Fruit fly (Drosophila melanogaster) whole organism, embryonic: ENCODE results near the gene Polr2G.

Experiments
- Antp ChIP-seq: fragments of 200-800 bp; sonication (Bioruptor generic); optimal IDR thresholded peaks from 3 replicates; lab custom pipeline; 2016; ENCODE audit warnings: missing biosample characterization, missing genetic modification characterization
- Asciz ChIP-seq: fragments of 200-800 bp; sonication (Bioruptor generic); optimal IDR thresholded peaks from 2 replicates; lab custom pipeline; 2017; ENCODE audit warnings: missing biosample characterization, mild to moderate bottlenecking, missing genetic modification characterization, missing genetic modification reagents
- CG1024 ChIP-seq: fragments of 200-800 bp; sonication (Bioruptor generic); IDR thresholded peaks from 2 replicates; pipeline ENCODE4 v1.3.6; 2022; ENCODE audit warnings: missing biosample characterization, missing genetic modification characterization
- CG10543 ChIP-seq: fragments of 200-800 bp; sonication (Bioruptor generic); optimal IDR thresholded peaks from 3 replicates; lab custom pipeline; 2017; ENCODE audit warnings: missing biosample characterization, mild to moderate bottlenecking, missing genetic modification characterization, moderate library complexity
- CG11456 ChIP-seq: fragments of 200-800 bp; sonication (Bioruptor generic); IDR thresholded peaks from 3 replicates; pipeline ENCODE4 v1.3.6; 2022; ENCODE audit warnings: missing biosample characterization, missing genetic modification characterization
- CG14860 ChIP-seq: fragments of 200-800 bp; sonication (Bioruptor generic); IDR thresholded peaks from 3 replicates; pipeline ENCODE4 v1.3.6; 2022; ENCODE audit warnings: missing biosample characterization, missing genetic modification characterization; ENCODE audit not compliant: partially characterized antibody
- CG1529 ChIP-seq: fragments of 200-800 bp; sonication (Bioruptor generic); optimal IDR thresholded peaks from 3 replicates; lab custom pipeline; 2018; ENCODE audit warnings: missing biosample characterization, missing genetic modification characterization
- CG17912 ChIP-seq: fragments of 200-800 bp; sonication (Bioruptor generic); optimal IDR thresholded peaks from 2 replicates; lab custom pipeline; 2018; ENCODE audit warnings: missing biosample characterization, mild to moderate bottlenecking, missing genetic modification characterization
- CG32772 ChIP-seq: fragments of 200-800 bp; sonication (Bioruptor generic); IDR thresholded peaks from 2 replicates; pipeline ENCODE4 v1.3.6; 2022; ENCODE audit warnings: missing biosample characterization, missing genetic modification characterization
- CG3726 ChIP-seq: fragments of 200-800 bp; sonication (Bioruptor generic); IDR thresholded peaks from 3 replicates; pipeline ENCODE4, ENCODE4 v1.3.6; 2022; ENCODE audit warnings: missing biosample characterization, missing genetic modification characterization
- CG6683 ChIP-seq: fragments of 200-800 bp; sonication (Bioruptor generic); optimal IDR thresholded peaks from 2 replicates; lab custom pipeline; 2017; ENCODE audit warnings: missing biosample characterization, mild to moderate bottlenecking, missing genetic modification characterization, missing genetic modification reagents
- CG7372 ChIP-seq: fragments of 200-800 bp; sonication (Bioruptor generic); IDR thresholded peaks from 2 replicates; pipeline ENCODE4 v1.3.6; 2022; ENCODE audit warnings: missing biosample characterization, missing genetic modification characterization
- CG7987 ChIP-seq: fragments of 200-800 bp; sonication (Bioruptor generic); optimal IDR thresholded peaks from 2 replicates; lab custom pipeline; 2018; ENCODE audit warnings: missing biosample characterization, mild to moderate bottlenecking, missing genetic modification characterization, moderate library complexity
- CG8924 ChIP-seq: fragments of 200-800 bp; optimal IDR thresholded peaks from 3 replicates; lab custom pipeline; 2019; ENCODE audit warnings: missing biosample characterization, mild to moderate bottlenecking, missing genetic modification characterization, moderate library complexity
- CG9932 ChIP-seq: fragments of 200-800 bp; sonication (Bioruptor generic); IDR thresholded peaks from 2 replicates; pipeline ENCODE4 v1.3.6; 2022; ENCODE audit warnings: missing biosample characterization, missing genetic modification characterization
- Dfd ChIP-seq, 2 experiments: fragments of >200 bp; optimal IDR thresholded peaks; 2 replicates each; lab custom pipeline; 2017; ENCODE audit warnings: missing biosample characterization in 2 of 2, missing genetic modification characterization in 2 of 2
- Gsc ChIP-seq: fragments of 200-800 bp; sonication (Bioruptor generic); IDR thresholded peaks from 2 replicates; pipeline ENCODE4 v1.3.6; 2022; ENCODE audit warnings: missing biosample characterization, missing genetic modification characterization
- HLHmδ ChIP-seq: fragments of 200-800 bp; sonication (Bioruptor generic); optimal IDR thresholded peaks from 2 replicates; lab custom pipeline; 2018; ENCODE audit warnings: missing biosample characterization, mild to moderate bottlenecking, missing genetic modification characterization, moderate library complexity
- Hsf ChIP-seq: fragments of 200-800 bp; sonication (Bioruptor generic); optimal IDR thresholded peaks from 3 replicates; lab custom pipeline; 2016; ENCODE audit warnings: missing biosample characterization, missing genetic modification characterization
- Lpt ChIP-seq: fragments of >200 bp; optimal IDR thresholded peaks from 2 replicates; lab custom pipeline; 2018; ENCODE audit warnings: missing biosample characterization, missing genetic modification characterization
- MTF-1 ChIP-seq: fragments of 200-800 bp; sonication (Bioruptor generic); optimal IDR thresholded peaks from 2 replicates; lab custom pipeline; 2018; ENCODE audit warnings: missing biosample characterization, mild to moderate bottlenecking, missing genetic modification characterization, borderline replicate concordance
- Max ChIP-seq: fragments of 200-800 bp; sonication (Bioruptor generic); optimal IDR thresholded peaks from 2 replicates; lab custom pipeline; 2016; ENCODE audit warnings: missing biosample characterization, mild to moderate bottlenecking, missing genetic modification characterization
- NC2α ChIP-seq: fragments of 200-800 bp; sonication (Bioruptor generic); optimal IDR thresholded peaks from 2 replicates; lab custom pipeline; 2016; ENCODE audit warnings: missing biosample characterization, missing genetic modification characterization
- Opbp ChIP-seq: fragments of 200-800 bp; sonication (Bioruptor generic); IDR thresholded peaks from 3 replicates; pipeline ENCODE4 v1.3.6; 2022; ENCODE audit warnings: missing biosample characterization, missing genetic modification characterization; ENCODE audit not compliant: partially characterized antibody
- Ravus ChIP-seq: fragments of 200-800 bp; sonication (Bioruptor generic); IDR thresholded peaks from 2 replicates; pipeline ENCODE4 v1.3.6; 2022; ENCODE audit warnings: missing biosample characterization, missing genetic modification characterization
- Scr ChIP-seq: fragments of 200-800 bp; sonication (Bioruptor generic); IDR thresholded peaks from 2 replicates; pipeline ENCODE4 v1.3.6; 2022; ENCODE audit warnings: missing biosample characterization, missing genetic modification characterization; ENCODE audit not compliant: partially characterized antibody
- Six4 ChIP-seq: fragments of 200-800 bp; sonication (Bioruptor generic); optimal IDR thresholded peaks from 2 replicates; lab custom pipeline; 2016; ENCODE audit warnings: missing biosample characterization, missing genetic modification characterization
- TFAM ChIP-seq: fragments of 200-800 bp; sonication (Bioruptor generic); optimal IDR thresholded peaks from 2 replicates; lab custom pipeline; 2017; ENCODE audit warnings: missing biosample characterization, missing genetic modification characterization, inconsistent platforms
- ara ChIP-seq: fragments of 200-800 bp; sonication (Bioruptor generic); IDR thresholded peaks from 2 replicates; pipeline ENCODE4 v1.3.6; 2022; ENCODE audit warnings: missing biosample characterization, missing genetic modification characterization
- ase ChIP-seq: fragments of 200-800 bp; sonication (Bioruptor generic); IDR thresholded peaks from 3 replicates; pipeline ENCODE4 v1.3.6; 2022; ENCODE audit warnings: missing biosample characterization, missing genetic modification characterization
- bab2 ChIP-seq: fragments of 200-800 bp; sonication (Bioruptor generic); optimal IDR thresholded peaks from 2 replicates; lab custom pipeline; 2016; ENCODE audit warnings: missing biosample characterization, missing genetic modification characterization
- cato ChIP-seq: fragments of 200-800 bp; sonication (Bioruptor generic); optimal IDR thresholded peaks from 2 replicates; lab custom pipeline; 2016; ENCODE audit warnings: missing biosample characterization, missing genetic modification characterization, borderline replicate concordance
- chinmo ChIP-seq: fragments of 200-800 bp; sonication (Bioruptor generic); IDR thresholded peaks from 4 replicates; pipeline ENCODE4 v1.3.6; 2022; ENCODE audit warnings: missing biosample characterization, missing genetic modification characterization; ENCODE audit not compliant: partially characterized antibody
- crp ChIP-seq, 2 experiments: fragments of 200-800 bp; sonication (Bioruptor generic); optimal IDR thresholded peaks; 2 replicates in 1 of 2; 3 replicates in 1 of 2; lab custom pipeline; 2017; ENCODE audit warnings: missing biosample characterization in 2 of 2, missing genetic modification characterization in 2 of 2, mild to moderate bottlenecking in 1 of 2, moderate library complexity in 1 of 2
- da ChIP-seq: fragments of 200-800 bp; sonication (Bioruptor generic); optimal IDR thresholded peaks from 2 replicates; lab custom pipeline; 2016; ENCODE audit warnings: missing biosample characterization, missing genetic modification characterization
- en ChIP-seq: fragments of 200-800 bp; sonication (Bioruptor generic); optimal IDR thresholded peaks from 2 replicates; lab custom pipeline; 2016; ENCODE audit warnings: missing biosample characterization, missing genetic modification characterization
- gcm ChIP-seq: fragments of 200-800 bp; sonication (Bioruptor generic); optimal IDR thresholded peaks from 2 replicates; lab custom pipeline; 2019; ENCODE audit warnings: missing biosample characterization, mild to moderate bottlenecking, missing genetic modification characterization, moderate library complexity
- jing ChIP-seq: fragments of 200-800 bp; sonication (Bioruptor generic); optimal IDR thresholded peaks from 2 replicates; lab custom pipeline; 2018; ENCODE audit warnings: missing biosample characterization, mild to moderate bottlenecking, missing genetic modification characterization
- kni ChIP-seq: fragments of 200-800 bp; sonication (Bioruptor generic); optimal IDR thresholded peaks from 3 replicates; lab custom pipeline; 2017; ENCODE audit warnings: mild to moderate bottlenecking, missing biosample characterization, missing genetic modification reagents, missing genetic modification characterization
- pb ChIP-seq: fragments of 200-800 bp; sonication (Bioruptor generic); optimal IDR thresholded peaks from 3 replicates; lab custom pipeline; 2016; ENCODE audit warnings: missing biosample characterization, missing genetic modification characterization
- pnt ChIP-seq: fragments of 200-800 bp; sonication (Bioruptor generic); optimal IDR thresholded peaks from 3 replicates; lab custom pipeline; 2016; ENCODE audit warnings: missing biosample characterization, missing genetic modification characterization
- salm ChIP-seq: fragments of 200-800 bp; sonication (Bioruptor generic); optimal IDR thresholded peaks from 2 replicates; lab custom pipeline; 2018; ENCODE audit warnings: missing biosample characterization, mild to moderate bottlenecking, missing genetic modification characterization
- sisA ChIP-seq: fragments of 200-800 bp; sonication (Bioruptor generic); IDR thresholded peaks from 2 replicates; pipeline ENCODE4 v1.3.6; 2022; ENCODE audit warnings: missing biosample characterization, missing genetic modification characterization
- ssp ChIP-seq: fragments of 200-800 bp; sonication (Bioruptor generic); IDR thresholded peaks from 2 replicates; pipeline ENCODE4 v1.3.6; 2022; ENCODE audit warnings: missing biosample characterization, missing genetic modification characterization
- tna ChIP-seq: fragments of 200-800 bp; sonication (Bioruptor generic); IDR thresholded peaks from 2 replicates; pipeline ENCODE4 v1.3.6; 2022; ENCODE audit warnings: missing biosample characterization, missing genetic modification characterization; ENCODE audit not compliant: partially characterized antibody
- toy ChIP-seq: fragments of 200-800 bp; sonication (Bioruptor generic); IDR thresholded peaks from 2 replicates; pipeline ENCODE4 v1.3.6; 2022; ENCODE audit warnings: missing biosample characterization, missing genetic modification characterization
- twi ChIP-seq: fragments of 200-800 bp; optimal IDR thresholded peaks from 2 replicates; lab custom pipeline; 2019; ENCODE audit warnings: missing biosample characterization, mild to moderate bottlenecking, missing genetic modification characterization, moderate library complexity
- z ChIP-seq: fragments of 200-800 bp; sonication (Bioruptor generic); IDR thresholded peaks from 3 replicates; pipeline ENCODE4 v1.3.6; 2022; ENCODE audit warnings: missing biosample characterization, missing genetic modification characterization

Gene Polr2G

DNA sequence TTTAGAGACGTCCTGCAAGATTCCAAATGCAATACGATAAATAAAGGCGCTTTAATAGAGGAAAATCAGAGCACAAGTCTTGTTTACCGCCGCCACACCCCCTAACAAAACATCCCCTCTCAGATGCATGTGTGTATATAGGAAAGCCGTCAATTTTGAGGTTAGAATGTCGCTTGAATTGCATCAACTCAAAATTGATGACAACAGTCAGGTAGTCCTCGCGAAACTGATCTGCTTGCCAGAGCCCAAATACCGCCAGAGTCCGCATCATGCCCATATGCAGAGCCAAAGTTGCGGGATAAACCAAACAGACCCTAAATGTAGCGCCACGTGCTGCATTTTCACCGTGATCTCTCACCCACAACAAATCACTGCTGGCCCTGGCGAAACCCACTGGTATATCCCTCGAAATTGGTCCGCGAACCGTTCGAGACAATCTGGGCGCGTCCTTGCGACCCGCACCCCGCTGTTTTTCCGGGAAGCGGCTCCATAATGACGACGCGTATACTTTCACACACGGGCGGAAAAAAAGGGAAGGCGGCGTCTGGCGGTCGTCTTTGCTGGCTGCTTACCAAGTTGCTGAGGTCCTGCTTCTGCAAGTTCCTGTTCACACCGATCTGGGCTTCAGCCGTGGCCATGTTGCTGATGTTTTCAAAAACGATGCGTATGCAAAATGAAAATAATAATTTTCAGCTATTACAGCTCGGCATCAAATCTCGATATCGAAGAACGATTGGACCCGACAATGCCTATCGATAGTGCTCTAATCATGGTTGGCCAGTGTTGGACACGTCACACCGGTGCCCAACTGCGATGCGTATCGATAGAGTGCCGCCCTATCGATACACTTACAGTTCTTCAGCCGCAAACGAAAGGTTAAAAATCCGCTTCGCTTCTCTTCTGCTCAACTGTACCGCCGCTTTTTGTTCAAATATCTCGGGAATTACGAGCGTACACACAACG, 40.0 kb upstream of the Polr2G start, which contains the start of the genes eIF2gamma and Set (continued):
- peak; percentile 98 for TF ChIP-seq Opbp (GFP tag; lab: Robert Waterston, UW)
- no peak for TF ChIP-seq CG1529 (GFP tag; lab: Kevin White, UChicago)
- peak; percentile 33 for TF ChIP-seq CG17912 (GFP tag; lab: Kevin White, UChicago)
- TF ChIP-seq Dfd (GFP tag; optimal IDR thresholded peaks at IDR 0.05; lab: Kevin White, UChicago) = no peak
- TF ChIP-seq Antp (GFP tag; lab: Kevin White, UChicago) = peak; percentile 47
- TF ChIP-seq jing (GFP tag; lab: Kevin White, UChicago) = no peak
- TF ChIP-seq ssp (GFP tag; lab: Robert Waterston, UW) = peak; percentile 52
- TF ChIP-seq MTF-1 = no peak
- TF ChIP-seq Gsc (GFP tag; lab: Robert Waterston, UW) = no peak
- no peak for TF ChIP-seq Ravus
- no peak for TF ChIP-seq z (GFP tag; lab: Robert Waterston, UW)
- no peak for TF ChIP-seq toy (GFP tag; lab: Robert Waterston, UW)
- TF ChIP-seq CG1024 (GFP tag; lab: Robert Waterston, UW) = peak; percentile 39; the same call in 1 of the 2 replicates
- no peak for TF ChIP-seq CG7372
- TF ChIP-seq chinmo (GFP tag; lab: Robert Waterston, UW) = peak; percentile 95
- TF ChIP-seq CG8924 = peak; percentile 2
- peak; percentile 60 for TF ChIP-seq Max (GFP tag; lab: Kevin White, UChicago)
- peak; percentile 19 for TF ChIP-seq Hsf (GFP tag; lab: Kevin White, UChicago)
- peak in 1 of 2 experiments; percentile 35 for TF ChIP-seq crp (GFP tag; optimal IDR thresholded peaks at IDR 0.05; lab: Kevin White, UChicago)
- TF ChIP-seq Asciz (GFP tag; lab: Kevin White, UChicago) = no peak
- TF ChIP-seq gcm (GFP tag; lab: Kevin White, UChicago) = no peak
- TF ChIP-seq da (GFP tag; lab: Kevin White, UChicago) = no peak
- peak; percentile 95 for TF ChIP-seq Scr (GFP tag; lab: Robert Waterston, UW)
- no peak for TF ChIP-seq Six4 (GFP tag; lab: Kevin White, UChicago)
- peak; percentile 29 for TF ChIP-seq CG10543 (GFP tag; lab: Kevin White, UChicago)
- TF ChIP-seq tna (GFP tag; lab: Robert Waterston, UW) = peak; percentile 98
- peak; percentile 53 for TF ChIP-seq twi (tag; lab: Kevin White, UChicago)
- peak; percentile 26 for TF ChIP-seq bab2 (GFP tag; lab: Kevin White, UChicago)
- no peak for TF ChIP-seq cato
- no peak for TF ChIP-seq TFAM (GFP tag; lab: Kevin White, UChicago)
- no peak for TF ChIP-seq Lpt
- peak; percentile 18; the same call in 1 of the 3 replicates for TF ChIP-seq ase
- TF ChIP-seq CG32772 (GFP tag; lab: Robert Waterston, UW) = no peak
- no peak for TF ChIP-seq CG6683 (GFP tag; lab: Kevin White, UChicago)
- no peak for TF ChIP-seq pnt (GFP tag; lab: Kevin White, UChicago)
- no peak for TF ChIP-seq kni (GFP tag; lab: Kevin White, UChicago)
- TF ChIP-seq CG7987 (GFP tag; lab: Kevin White, UChicago) = peak; percentile 42
- TF ChIP-seq NC2α = no peak
- peak; percentile 53; the same call in 1 of the 2 replicates for TF ChIP-seq ara (GFP tag; lab: Robert Waterston, UW)
- peak; percentile 78; the same call in 2 of the 3 replicates for TF ChIP-seq CG11456 (GFP tag; lab: Robert Waterston, UW)
- peak; percentile 51 for TF ChIP-seq HLHmδ (GFP tag; lab: Kevin White, UChicago)
- no peak for TF ChIP-seq pb (GFP tag; lab: Kevin White, UChicago)
- no peak for TF ChIP-seq CG3726 (GFP tag; lab: Robert Waterston, UW)
- no peak for TF ChIP-seq en (GFP tag; lab: Kevin White, UChicago)
- peak; percentile 87 for TF ChIP-seq CG9932 (GFP tag; lab: Robert Waterston, UW)
- TF ChIP-seq sisA (GFP tag; lab: Robert Waterston, UW) = no peak
- TF ChIP-seq CG14860 (GFP tag; lab: Robert Waterston, UW) = peak; percentile 96
- TF ChIP-seq salm = no peak
